Worm (Caenorhabditis elegans) whole organism, early embryonic: ENCODE results near the gene D2045.8.
"Not testable (repeated sequence)": the region's sequence is repeated elsewhere in the genome, so short reads cannot be mapped to it uniquely, and the experiment has no call there.

ENCODE experiments used
- B0310.2 ChIP-seq: sonication (generic microtip); optimal IDR thresholded peaks from 2 replicates; lab custom pipeline; 2016; ENCODE audit warnings: mild to moderate bottlenecking, missing genetic modification characterization, missing compliant biosample characterization
- F13C5.2 ChIP-seq: sonication (generic microtip); optimal IDR thresholded peaks from 2 replicates; lab custom pipeline; 2017; ENCODE audit warnings: mild to moderate bottlenecking, missing genetic modification characterization, inconsistent platforms, missing compliant biosample characterization
- aly-1 ChIP-seq: sonication (generic microtip); optimal IDR thresholded peaks from 2 replicates; lab custom pipeline; 2016; ENCODE audit warnings: missing genetic modification characterization, missing compliant biosample characterization
- ama-1 ChIP-seq: fragments of 150-350 bp; optimal IDR thresholded peaks from 2 replicates; lab custom pipeline; 2014
- ceh-13 ChIP-seq: fragments of 200-800 bp; sonication (Bioruptor generic); optimal IDR thresholded peaks from 2 replicates; lab custom pipeline; 2018; ENCODE audit warnings: mild to moderate bottlenecking, missing genetic modification characterization, missing compliant biosample characterization
- ceh-36 ChIP-seq: sonication (generic microtip); optimal IDR thresholded peaks from 2 replicates; lab custom pipeline; 2016; ENCODE audit warnings: missing genetic modification characterization, inconsistent platforms, missing compliant biosample characterization
- ets-7 ChIP-seq: sonication (generic microtip); optimal IDR thresholded peaks from 2 replicates; lab custom pipeline; 2016; ENCODE audit warnings: missing genotype, missing genetic modification characterization, missing compliant biosample characterization
- flt-1 ChIP-seq: fragments of 200-800 bp; sonication (Bioruptor generic); IDR thresholded peaks from 2 replicates; pipeline ENCODE4 v1.3.6; 2022; ENCODE audit warnings: missing genetic modification characterization, missing compliant biosample characterization
- hmbx-1 ChIP-seq: sonication (generic microtip); optimal IDR thresholded peaks from 2 replicates; lab custom pipeline; 2016; ENCODE audit warnings: mild to moderate bottlenecking, missing genetic modification characterization, missing compliant biosample characterization
- hmg-4 ChIP-seq: fragments of 200-800 bp; sonication (Bioruptor generic); optimal IDR thresholded peaks from 2 replicates; lab custom pipeline; 2018; ENCODE audit warnings: mild to moderate bottlenecking, missing genetic modification characterization, missing compliant biosample characterization
- hnd-1 ChIP-seq: sonication (generic microtip); optimal IDR thresholded peaks from 2 replicates; lab custom pipeline; 2016; ENCODE audit warnings: missing genetic modification characterization, missing compliant biosample characterization
- pes-1 ChIP-seq: fragments of 200-800 bp; sonication (Bioruptor generic); IDR thresholded peaks from 2 replicates; pipeline ENCODE4 v1.3.6; 2022; ENCODE audit warnings: missing genetic modification reagents, missing genetic modification characterization, missing compliant biosample characterization
- scrt-1 ChIP-seq: fragments of 200-800 bp; sonication (Bioruptor generic); IDR thresholded peaks from 2 replicates; pipeline ENCODE4 v1.3.6; 2022; ENCODE audit warnings: missing genetic modification characterization, missing compliant biosample characterization
- sea-1 ChIP-seq: fragments of 200-800 bp; sonication (Bioruptor generic); conservative IDR thresholded peaks from 2 replicates; pipeline ENCODE4 v1.3.6; 2022; ENCODE audit warnings: missing genetic modification characterization, missing compliant biosample characterization
- tbx-11 ChIP-seq: fragments of 200-800 bp; sonication (Bioruptor generic); IDR thresholded peaks from 2 replicates; pipeline ENCODE4 v1.3.6; 2022; ENCODE audit warnings: missing genetic modification characterization, missing compliant biosample characterization
- tbx-37 ChIP-seq: fragments of 200-800 bp; sonication (Bioruptor generic); conservative IDR thresholded peaks from 2 replicates; pipeline ENCODE4 v1.3.6; 2022; ENCODE audit warnings: missing genetic modification reagents, missing genetic modification characterization, missing compliant biosample characterization
- tra-4 ChIP-seq: sonication (generic microtip); optimal IDR thresholded peaks from 2 replicates; lab custom pipeline; 2017; ENCODE audit warnings: missing genetic modification characterization, missing compliant biosample characterization

D2045.8 gene

DNA sequence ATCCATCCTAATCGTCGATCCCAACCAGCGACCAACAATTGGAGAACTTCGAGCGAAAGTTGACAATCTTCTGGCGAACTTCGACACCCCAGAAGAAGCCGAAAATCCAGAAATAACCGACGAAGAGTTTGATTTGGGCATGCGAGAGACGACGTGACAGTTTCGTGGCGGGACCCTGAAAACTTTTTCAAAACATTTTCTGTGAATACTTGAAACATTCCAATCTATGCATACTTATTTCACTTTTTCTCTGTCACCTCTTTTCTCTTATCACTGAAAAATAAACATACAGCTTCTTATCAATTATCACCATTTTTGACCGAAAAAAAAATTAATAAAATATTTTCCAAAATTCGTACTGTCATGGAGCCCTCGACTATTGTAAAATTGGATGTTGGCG lies at the start of gene D2045.8:
Gene D2045.8 (plus strand): TSS at position 301 of the 400 bp plus-strand sequence.
- no peak for TF ChIP-seq tra-4 (tag; lab: Kevin White, UChicago)
- no peak for TF ChIP-seq sea-1 (GFP tag; lab: Robert Waterston, UW)
- no peak for TF ChIP-seq ets-7 (tag; lab: Kevin White, UChicago)
- no peak for TF ChIP-seq tbx-11
- no peak for TF ChIP-seq aly-1 (tag; lab: Kevin White, UChicago)
- no peak for TF ChIP-seq hmbx-1 (tag; lab: Kevin White, UChicago)
- TF ChIP-seq scrt-1 (GFP tag; lab: Robert Waterston, UW) = no peak
- no peak for TF ChIP-seq ama-1 (lab: Kevin White, UChicago)
- no peak for TF ChIP-seq ceh-36 (tag; lab: Kevin White, UChicago)
- TF ChIP-seq hmg-4 = no peak
- no peak for TF ChIP-seq flt-1 (GFP tag; lab: Robert Waterston, UW)
- TF ChIP-seq hnd-1 (tag; lab: Kevin White, UChicago) = no peak
- no peak for TF ChIP-seq F13C5.2 (tag; lab: Kevin White, UChicago)

DNA sequence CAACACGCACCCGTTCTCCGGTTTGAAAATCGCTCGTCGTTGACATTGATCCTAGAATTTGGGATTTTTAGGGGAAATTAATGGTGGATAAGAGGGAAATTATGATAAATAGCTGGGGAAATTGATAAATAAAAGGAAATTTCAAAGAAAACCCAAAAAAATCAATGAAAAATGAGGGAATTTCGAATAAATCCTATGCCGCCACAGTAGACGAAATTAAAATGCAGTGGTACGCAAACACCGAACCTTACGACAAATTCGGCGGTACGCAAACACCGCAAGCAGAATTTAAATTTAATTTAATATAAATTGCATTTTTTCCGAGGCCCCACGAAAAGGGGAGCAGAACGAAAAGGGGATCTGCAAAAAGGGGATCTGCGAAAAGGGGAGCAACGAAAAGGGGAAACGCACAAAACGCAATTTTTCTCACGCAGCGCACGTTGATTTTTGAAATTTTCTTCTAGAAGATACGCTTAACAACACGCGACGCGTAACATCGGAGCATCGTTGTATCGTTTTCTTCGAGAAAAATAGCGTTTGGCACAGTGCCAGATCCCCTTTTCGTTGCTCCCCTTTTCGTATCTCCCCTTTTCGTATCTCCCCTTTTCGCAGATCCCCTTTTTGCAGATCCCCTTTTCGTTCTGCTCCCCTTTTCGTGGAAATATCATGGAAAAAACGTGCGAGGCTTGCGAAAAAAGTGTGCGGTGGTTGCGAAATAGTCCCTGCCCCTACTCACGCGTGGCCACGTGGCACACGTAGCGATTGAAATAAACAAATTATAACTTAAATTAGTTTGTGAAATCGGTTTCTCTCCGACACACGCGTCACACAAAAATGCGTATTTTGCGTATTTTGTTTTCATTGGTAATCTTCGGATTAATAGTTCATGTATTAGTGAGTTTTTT lies 45.9 kb upstream of the D2045.8 start, which contains the start of the genes smrd-1 and enu-3.1:
Gene smrd-1 (minus strand): TSS at position 51 of the 905 bp plus-strand sequence.
Gene enu-3.1 (plus strand): TSS at position 339 of the 905 bp plus-strand sequence.
- peak; percentile 59; the same call in 1 of the 2 replicates for TF ChIP-seq tbx-37 (GFP tag; lab: Robert Waterston, UW)
- TF ChIP-seq pes-1 = peak; percentile 57; the same call in 1 of the 2 replicates
- peak; percentile 37; the same call in 1 of the 2 replicates for TF ChIP-seq scrt-1 (GFP tag; lab: Robert Waterston, UW)

DNA sequence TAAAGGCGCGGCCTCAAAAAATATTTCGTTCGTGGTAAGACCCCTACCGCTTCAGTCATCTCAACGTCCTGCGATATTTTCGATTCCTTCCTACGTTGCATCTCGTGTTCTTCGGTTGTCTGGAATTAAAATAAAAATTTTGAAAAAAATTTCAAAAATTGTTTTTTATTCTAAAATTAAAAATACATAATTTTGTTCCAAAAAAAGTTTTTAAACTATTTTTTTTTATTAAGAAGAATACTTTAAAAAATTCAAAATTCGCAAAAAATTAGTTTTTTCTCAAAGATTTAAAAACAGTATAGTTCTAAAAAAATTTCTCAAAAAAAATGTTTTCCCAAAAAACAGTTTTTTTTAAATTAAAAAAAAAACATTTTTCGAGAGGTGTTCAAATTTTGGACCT lies 43.3 kb upstream of the D2045.8 start, which contains the start of gene H04D03.6:
Gene H04D03.6 (minus strand): TSS at position 101 of the 400 bp plus-strand sequence.
- TF ChIP-seq hmg-4; ets-7 (tag; lab: Kevin White, UChicago); pes-1: not testable (repeated sequence)

DNA sequence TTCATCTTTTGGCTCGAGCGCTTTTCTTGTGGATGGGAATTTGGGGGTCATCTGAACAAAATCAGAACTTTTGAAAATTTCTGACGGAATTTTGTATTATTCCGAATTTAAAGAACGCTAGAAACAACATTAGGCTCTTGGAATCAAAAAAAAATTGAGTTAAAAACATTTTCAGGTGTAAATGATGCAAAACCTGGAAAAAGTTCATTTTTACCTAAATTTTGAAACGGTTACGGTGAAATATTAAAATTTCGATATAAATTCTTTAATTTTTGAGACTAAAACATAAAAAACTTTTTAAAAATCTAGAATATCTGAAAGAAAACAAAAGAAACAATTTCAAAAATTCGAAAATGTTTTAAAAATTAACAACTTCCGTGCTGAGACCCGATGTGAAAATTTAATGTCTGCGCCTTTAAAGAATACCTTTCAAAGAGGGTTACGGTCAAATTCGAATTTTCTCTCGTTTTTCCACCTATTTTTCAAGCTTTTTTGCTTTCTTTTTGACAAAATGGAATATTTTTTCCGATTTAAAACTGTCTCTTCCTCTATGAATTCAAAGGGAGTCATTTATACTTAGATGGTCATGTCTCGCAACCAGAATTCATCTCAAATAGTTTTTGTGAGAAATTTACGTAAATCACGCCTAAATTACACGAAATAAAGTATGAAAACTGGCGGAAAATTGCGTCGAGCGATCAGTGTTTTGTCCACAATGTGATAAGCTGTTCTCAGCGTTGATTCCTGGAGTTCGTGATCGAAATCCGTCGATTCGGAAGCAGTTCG lies 39.5 kb upstream of the D2045.8 start, which contains the start of the genes H04D03.2 and ecps-2:
Gene H04D03.2 (minus strand): TSS at position 51 of the 786 bp plus-strand sequence.
Gene ecps-2 (plus strand): TSS at position 736 of the 786 bp plus-strand sequence.
- no peak for TF ChIP-seq tbx-37 (GFP tag; lab: Robert Waterston, UW)
- no peak for TF ChIP-seq pes-1
- TF ChIP-seq scrt-1 (GFP tag; lab: Robert Waterston, UW) = no peak
- no peak for TF ChIP-seq ceh-36 (tag; lab: Kevin White, UChicago)
- no peak for TF ChIP-seq ets-7 (tag; lab: Kevin White, UChicago)

DNA sequence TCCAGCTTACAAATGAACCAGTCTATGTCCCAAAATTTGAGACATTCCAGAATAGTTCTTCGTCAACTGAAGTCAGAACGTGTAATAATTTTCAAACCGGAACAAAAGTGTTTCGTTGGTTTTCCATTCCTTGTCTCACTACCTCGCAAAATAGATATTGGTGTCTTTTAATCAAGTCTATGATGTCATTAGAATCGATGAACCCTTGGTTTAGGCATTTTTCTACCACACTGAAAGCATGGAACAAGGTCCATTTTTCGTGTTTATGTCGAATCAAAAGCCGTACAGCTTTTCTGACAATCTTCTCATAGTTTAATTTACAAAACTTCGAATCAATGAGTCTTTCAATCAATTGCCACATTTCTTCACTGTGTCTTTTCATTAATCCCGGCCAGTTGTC lies 35.4 kb upstream of the D2045.8 start, which contains the start of gene H04D03.7:
Gene H04D03.7 (minus strand): TSS at position 101 of the 400 bp plus-strand sequence.
- TF ChIP-seq tra-4 (tag; lab: Kevin White, UChicago) (no peak), aly-1 (tag; lab: Kevin White, UChicago) (no peak), hnd-1 (tag; lab: Kevin White, UChicago) (no peak), tbx-11 (no peak), ama-1 (lab: Kevin White, UChicago) (no peak), hmg-4 (no peak), B0310.2 (no peak), F13C5.2 (tag; lab: Kevin White, UChicago) (no peak), sea-1 (GFP tag; lab: Robert Waterston, UW) (no peak)

DNA sequence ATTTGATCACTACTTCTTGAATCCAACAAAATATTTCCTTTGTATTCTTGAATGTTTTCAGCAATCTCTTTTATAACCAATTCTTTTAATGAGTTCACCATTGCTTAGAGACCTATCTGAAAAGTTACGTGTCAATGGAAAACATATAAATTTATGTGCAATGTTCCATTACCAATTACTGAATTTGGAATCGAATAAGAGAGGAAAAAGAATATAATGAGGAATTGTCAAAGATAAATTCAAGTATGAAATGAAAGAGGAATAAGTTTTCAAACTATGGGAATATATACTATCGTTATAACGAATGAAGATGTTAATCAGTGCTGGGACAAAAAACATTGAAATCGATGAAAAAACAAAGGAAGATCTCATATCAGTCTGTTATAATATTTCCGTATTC lies 31.1 kb upstream of the D2045.8 start, which contains the start of gene H04D03.4:
Gene H04D03.4 (minus strand): TSS at position 101 of the 400 bp plus-strand sequence.
- no peak for TF ChIP-seq ceh-13 (GFP tag; lab: Kevin White, UChicago)
- no peak for TF ChIP-seq hnd-1 (tag; lab: Kevin White, UChicago)
- TF ChIP-seq pes-1 = no peak
- TF ChIP-seq ceh-36 (tag; lab: Kevin White, UChicago) = no peak
- no peak for TF ChIP-seq ets-7 (tag; lab: Kevin White, UChicago)
- TF ChIP-seq tbx-37 (GFP tag; lab: Robert Waterston, UW) = no peak

DNA sequence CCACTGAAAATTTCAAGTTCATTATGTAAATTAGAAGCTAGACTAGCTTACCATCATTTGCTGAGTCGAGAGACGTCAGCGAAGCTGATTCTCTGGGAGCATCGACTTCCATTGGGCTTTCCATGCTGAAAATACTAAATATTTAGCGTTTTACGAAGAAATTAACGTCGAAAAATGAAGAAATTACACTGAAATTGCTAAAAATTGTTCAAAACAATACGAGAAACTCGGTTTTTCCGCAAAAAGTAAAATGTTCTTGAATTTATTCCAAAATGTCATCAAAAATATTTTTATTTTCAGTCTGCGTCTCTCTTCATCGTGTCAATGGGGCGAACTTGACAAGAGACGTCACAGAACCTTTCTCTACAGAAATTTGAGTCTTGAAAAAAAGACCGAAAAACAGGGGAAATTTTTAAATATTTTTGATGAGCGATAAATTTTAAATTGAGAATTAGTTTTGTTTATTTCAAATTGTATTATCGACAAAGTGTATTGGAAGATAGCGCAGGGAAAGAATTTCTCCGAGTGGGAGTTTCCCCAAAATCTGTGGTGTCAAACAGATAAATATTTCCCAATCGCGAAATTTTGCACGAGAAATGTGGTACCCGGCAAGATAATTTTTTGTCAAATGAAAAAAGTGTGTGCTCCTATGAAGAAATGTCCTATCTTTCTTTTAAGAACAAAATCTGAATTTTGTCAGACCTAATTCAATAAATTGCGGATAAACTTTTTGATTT lies 21.5 kb upstream of the D2045.8 start, which contains the start of gene ecps-1:
Gene ecps-1 (minus strand): TSS at position 125 of the 737 bp plus-strand sequence.
- TF ChIP-seq pes-1 (peak; percentile 75), hmg-4 (no peak), sea-1 (GFP tag; lab: Robert Waterston, UW) (0 out of 2 replicates have a peak, but pooled peaks have one; percentile 11), scrt-1 (GFP tag; lab: Robert Waterston, UW) (peak; percentile 35; the same call in 1 of the 2 replicates), tbx-37 (GFP tag; lab: Robert Waterston, UW) (peak; percentile 60; the same call in 1 of the 2 replicates), tbx-11 (peak; percentile 23; the same call in 1 of the 2 replicates), ceh-13 (GFP tag; lab: Kevin White, UChicago) (no peak), flt-1 (GFP tag; lab: Robert Waterston, UW) (peak; percentile 28; the same call in 1 of the 2 replicates), hmbx-1 (tag; lab: Kevin White, UChicago) (no peak)
